Worm (Caenorhabditis elegans) whole organism, L4 larva: ENCODE data around the gene F58G6.7.

ENCODE experiments used
- F10B5.3 ChIP-seq: sonication (generic microtip); optimal IDR thresholded peaks from 2 replicates; lab custom pipeline; 2016; ENCODE audit warnings: mild to moderate bottlenecking, missing genetic modification characterization, missing compliant biosample characterization
- F26F4.8 ChIP-seq: fragments of 200-800 bp; sonication (Bioruptor generic); conservative IDR thresholded peaks from 2 replicates; pipeline ENCODE4 v1.3.6; 2022; ENCODE audit warnings: missing genetic modification characterization, missing compliant biosample characterization
- F49E8.2 ChIP-seq: sonication (generic microtip); optimal IDR thresholded peaks from 2 replicates; lab custom pipeline; 2016; ENCODE audit warnings: missing compliant biosample characterization, mild to moderate bottlenecking, missing genetic modification characterization, borderline replicate concordance
- T20F7.1 ChIP-seq: fragments of 200-800 bp; sonication (Bioruptor generic); optimal IDR thresholded peaks from 2 replicates; lab custom pipeline; 2018; ENCODE audit warnings: mild to moderate bottlenecking, missing genetic modification characterization, missing compliant biosample characterization
- aha-1 ChIP-seq: fragments of 150-350 bp; peaks from one replicate; lab custom pipeline; 2014; ENCODE audit warnings: missing biosample characterization, missing genetic modification characterization
- attf-4 ChIP-seq: sonication (generic microtip); optimal IDR thresholded peaks from 3 replicates; lab custom pipeline; 2017; ENCODE audit warnings: missing biosample characterization, missing genetic modification characterization
- ceh-82 ChIP-seq: sonication (generic microtip); optimal IDR thresholded peaks from 2 replicates; lab custom pipeline; 2017; ENCODE audit warnings: missing biosample characterization, missing genetic modification characterization
- ces-1 ChIP-seq: fragments of 150-350 bp; sonication (generic microtip); optimal IDR thresholded peaks from 4 replicates; lab custom pipeline; 2014; ENCODE audit warnings: missing biosample characterization, missing genetic modification reagents, missing genetic modification characterization
- cey-2 ChIP-seq: sonication (generic microtip); optimal IDR thresholded peaks from 3 replicates; lab custom pipeline; 2017; ENCODE audit warnings: missing genetic modification characterization, mild to moderate bottlenecking, missing compliant biosample characterization, antibody characterized with exemption, borderline replicate concordance; ENCODE audit not compliant: insufficient read depth
- dmd-6 ChIP-seq: fragments of 200-800 bp; sonication (Bioruptor generic); IDR thresholded peaks from 2 replicates; pipeline ENCODE4 v1.3.6; 2022; ENCODE audit warnings: missing genetic modification reagents, missing genetic modification characterization, missing compliant biosample characterization
- dmd-9 ChIP-seq: fragments of 200-800 bp; sonication (Bioruptor generic); IDR thresholded peaks from 2 replicates; pipeline ENCODE4 v1.3.6; 2022; ENCODE audit warnings: missing genetic modification reagents, missing genetic modification characterization, missing compliant biosample characterization
- duxl-1 ChIP-seq: sonication (generic microtip); optimal IDR thresholded peaks from 2 replicates; lab custom pipeline; 2016; ENCODE audit warnings: mild to moderate bottlenecking, missing genetic modification characterization, moderate library complexity, missing compliant biosample characterization; ENCODE audit not compliant: poor library complexity
- dve-1 ChIP-seq: sonication (generic microtip); optimal IDR thresholded peaks from 2 replicates; lab custom pipeline; 2017; ENCODE audit warnings: antibody characterized with exemption, mild to moderate bottlenecking, missing genetic modification characterization, missing compliant biosample characterization; ENCODE audit not compliant: insufficient read depth
- fkh-10 ChIP-seq: fragments of 150-350 bp; optimal IDR thresholded peaks from 2 replicates; lab custom pipeline; 2014; ENCODE audit warnings: missing biosample characterization, missing genetic modification reagents, missing genetic modification characterization
- hif-1 ChIP-seq, 2 experiments: sonication (generic microtip); optimal IDR thresholded peaks; 2 replicates each; lab custom pipeline; 2016 to 2017; ENCODE audit warnings: missing compliant biosample characterization in 2 of 2, missing genetic modification characterization in 2 of 2, missing genetic modification reagents in 2 of 2, missing genotype in 2 of 2, mild to moderate bottlenecking in 1 of 2
- hlh-11 ChIP-seq: fragments of 200-800 bp; sonication (Bioruptor generic); optimal IDR thresholded peaks from 2 replicates; lab custom pipeline; 2018; ENCODE audit warnings: mild to moderate bottlenecking, missing genetic modification characterization, missing compliant biosample characterization
- hlh-30 ChIP-seq: sonication (generic microtip); optimal IDR thresholded peaks from 2 replicates; lab custom pipeline; 2017; ENCODE audit warnings: antibody characterized with exemption, mild to moderate bottlenecking, missing genetic modification characterization, missing compliant biosample characterization; ENCODE audit not compliant: insufficient read depth
- hmg-1.1 ChIP-seq: fragments of 200-800 bp; sonication (Bioruptor generic); IDR thresholded peaks from 2 replicates; pipeline ENCODE4 v1.3.6; 2022; ENCODE audit warnings: missing genetic modification reagents, missing genetic modification characterization, missing compliant biosample characterization
- lim-7 ChIP-seq: fragments of 200-800 bp; sonication (Bioruptor generic); IDR thresholded peaks from 2 replicates; pipeline ENCODE4 v1.3.6; 2022; ENCODE audit warnings: missing genetic modification characterization, missing compliant biosample characterization
- lin-1 ChIP-seq: fragments of 200-800 bp; sonication (Bioruptor generic); IDR thresholded peaks from 2 replicates; pipeline ENCODE4 v1.3.6; 2022; ENCODE audit warnings: missing genetic modification reagents, missing genetic modification characterization, missing compliant biosample characterization
- lin-13 ChIP-seq: fragments of 150-350 bp; optimal IDR thresholded peaks from 2 replicates; lab custom pipeline; 2014; ENCODE audit warnings: missing biosample characterization, missing genetic modification reagents, missing genetic modification characterization
- lir-3 ChIP-seq: sonication (generic microtip); optimal IDR thresholded peaks from 2 replicates; lab custom pipeline; 2016; ENCODE audit warnings: mild to moderate bottlenecking, missing genetic modification characterization, missing compliant biosample characterization
- lsy-2 ChIP-seq, 2 experiments: fragments of 150-350 bp in 1 of 2; sonication (generic microtip) in 1 of 2; optimal IDR thresholded peaks; 2 replicates each; lab custom pipeline; 2014 to 2017; ENCODE audit warnings: missing biosample characterization in 2 of 2, missing genetic modification characterization in 2 of 2
- madf-9 ChIP-seq: fragments of 200-800 bp; sonication (Bioruptor generic); conservative IDR thresholded peaks from 2 replicates; pipeline ENCODE4 v1.3.6; 2022; ENCODE audit warnings: missing genetic modification reagents, missing genetic modification characterization, missing compliant biosample characterization
- mdl-1 ChIP-seq, 2 experiments: fragments of 150-350 bp in 1 of 2; sonication (generic microtip) in 1 of 2; optimal IDR thresholded peaks; 2 replicates each; lab custom pipeline; 2014 to 2017; ENCODE audit warnings: missing biosample characterization in 2 of 2, missing genetic modification characterization in 2 of 2
- mep-1 ChIP-seq: fragments of 150-350 bp; sonication (generic microtip); optimal IDR thresholded peaks from 3 replicates; lab custom pipeline; 2014; ENCODE audit warnings: missing biosample characterization, missing genetic modification characterization
- mxl-3 ChIP-seq: fragments of 200-800 bp; sonication (Bioruptor generic); optimal IDR thresholded peaks from 2 replicates; lab custom pipeline; 2018; ENCODE audit warnings: mild to moderate bottlenecking, missing genetic modification characterization, missing compliant biosample characterization
- nhr-102 ChIP-seq: sonication (generic microtip); optimal IDR thresholded peaks from 2 replicates; lab custom pipeline; 2016; ENCODE audit warnings: mild to moderate bottlenecking, missing genetic modification characterization, moderate library complexity, missing compliant biosample characterization
- nhr-111 ChIP-seq: fragments of 200-800 bp; sonication (Bioruptor generic); optimal IDR thresholded peaks from 2 replicates; lab custom pipeline; 2018; ENCODE audit warnings: mild to moderate bottlenecking, missing genetic modification characterization, missing compliant biosample characterization
- nhr-237 ChIP-seq: sonication (generic microtip); optimal IDR thresholded peaks from 2 replicates; lab custom pipeline; 2017; ENCODE audit warnings: missing biosample characterization, missing genetic modification characterization
- nhr-48 ChIP-seq: sonication (generic microtip); optimal IDR thresholded peaks from 2 replicates; lab custom pipeline; 2016; ENCODE audit warnings: mild to moderate bottlenecking, missing genetic modification characterization, missing compliant biosample characterization
- nhr-77 ChIP-seq: fragments of 150-350 bp; optimal IDR thresholded peaks from 2 replicates; lab custom pipeline; 2014; ENCODE audit warnings: missing biosample characterization, missing genetic modification characterization
- php-3 ChIP-seq: fragments of 200-800 bp; sonication (Bioruptor generic); IDR thresholded peaks from 2 replicates; pipeline ENCODE4 v1.3.6; 2022; ENCODE audit warnings: missing genetic modification reagents, missing genetic modification characterization, missing compliant biosample characterization
- pqm-1 ChIP-seq: sonication (generic microtip); optimal IDR thresholded peaks from 2 replicates; lab custom pipeline; 2017; ENCODE audit warnings: missing biosample characterization, missing genetic modification characterization
- snpc-4 ChIP-seq: fragments of 150-350 bp; optimal IDR thresholded peaks from 2 replicates; lab custom pipeline; 2014; ENCODE audit warnings: missing biosample characterization, missing genetic modification characterization
- unc-62 ChIP-seq, 3 experiments: fragments of 150-350 bp in 1 of 3; sonication (generic microtip); optimal IDR thresholded peaks in 2 of 3; peaks in 1 of 3; 1 replicate in 1 of 3; 2 replicates in 2 of 3; lab custom pipeline; 2014 to 2017; ENCODE audit warnings: missing biosample characterization in 3 of 3, missing genetic modification characterization in 3 of 3, missing genetic modification reagents in 3 of 3, missing genotype in 1 of 3
- zag-1 ChIP-seq: fragments of 150-350 bp; optimal IDR thresholded peaks from 2 replicates; lab custom pipeline; 2014; ENCODE audit warnings: missing biosample characterization, missing genetic modification characterization
- zfp-2 ChIP-seq: sonication (generic microtip); optimal IDR thresholded peaks from 2 replicates; lab custom pipeline; 2016; ENCODE audit warnings: mild to moderate bottlenecking, missing genetic modification characterization, missing compliant biosample characterization
- zip-11 ChIP-seq: fragments of 200-800 bp; sonication (Bioruptor generic); IDR thresholded peaks from 2 replicates; pipeline ENCODE4 v1.3.6; 2022; ENCODE audit warnings: missing genetic modification characterization, missing compliant biosample characterization
- zip-2 ChIP-seq: fragments of 150-350 bp; optimal IDR thresholded peaks from 2 replicates; lab custom pipeline; 2014; ENCODE audit warnings: missing biosample characterization, missing genetic modification characterization
- ztf-7 ChIP-seq: fragments of 150-350 bp; optimal IDR thresholded peaks from 2 replicates; lab custom pipeline; 2014; ENCODE audit warnings: missing biosample characterization, missing genetic modification characterization

The F58G6.7 gene

ce11 chrIV:9627033-9627432 lies 27.1 kb upstream of the F58G6.7 start:
- TF ChIP-seq nhr-77, result no peak
- peak; percentile 60 for TF ChIP-seq aha-1 (tag; lab: Kevin White, UChicago)

- TF ChIP-seq lim-7 (GFP tag; lab: Robert Waterston, UW) (no peak), hlh-30 (peak; percentile 55), nhr-102 (tag; lab: Kevin White, UChicago) (no peak), nhr-48 (tag; lab: Kevin White, UChicago) (no peak), hlh-11 (no peak), unc-62 (GFP tag; optimal IDR thresholded peaks at IDR 0.05 in 1 of 2; lab: Kevin White, UChicago) (peak in 1 of 2 experiments; percentile 33), unc-62 (tag; optimal IDR thresholded peaks at IDR 0.05; lab: Kevin White, UChicago) (no peak), lsy-2 (tag; optimal IDR thresholded peaks at IDR 0.05; lab: Kevin White, UChicago) (no peak), lin-1 (GFP tag; lab: Robert Waterston, UW) (no peak), snpc-4 (tag; lab: Kevin White, UChicago) (no peak)
- TF ChIP-seq, all 104 proteins: peak for 2
Observed at ce11 chrIV:9631579-9631978, 22.5 kb upstream of the F58G6.7 start.

- no peak for TF ChIP-seq F26F4.8 (GFP tag; lab: Robert Waterston, UW)
- TF ChIP-seq dmd-6 (GFP tag; lab: Robert Waterston, UW), result peak; percentile 8; the same call in 1 of the 2 replicates
- TF ChIP-seq, all 104 proteins: peak for 1
Observed at ce11 chrIV:9632094-9632493, 22.0 kb upstream of the F58G6.7 start.

- TF ChIP-seq nhr-48 (tag; lab: Kevin White, UChicago), result peak; percentile 10
- TF ChIP-seq nhr-111, result no peak
- TF ChIP-seq T20F7.1, result no peak
- TF ChIP-seq hlh-30, result peak; percentile 41
- TF ChIP-seq zag-1, result no peak
- no peak for TF ChIP-seq php-3 (GFP tag; lab: Robert Waterston, UW)
- no peak for TF ChIP-seq dmd-9 (GFP tag; lab: Robert Waterston, UW)
- peak in 1 of 2 experiments; percentile 9 for TF ChIP-seq unc-62 (GFP tag; optimal IDR thresholded peaks at IDR 0.05 in 1 of 2; lab: Kevin White, UChicago)
- no peak for TF ChIP-seq unc-62 (tag; optimal IDR thresholded peaks at IDR 0.05; lab: Kevin White, UChicago)
- no peak for TF ChIP-seq hif-1 (tag; optimal IDR thresholded peaks at IDR 0.05; lab: Kevin White, UChicago)
- TF ChIP-seq fkh-10 (GFP tag; lab: Kevin White, UChicago), result no peak
- peak; percentile 32 for TF ChIP-seq hlh-11
- peak; percentile 44 for TF ChIP-seq aha-1 (tag; lab: Kevin White, UChicago)
- no peak for TF ChIP-seq lir-3 (tag; lab: Kevin White, UChicago)
- no peak for TF ChIP-seq duxl-1 (tag; lab: Kevin White, UChicago)
- no peak for TF ChIP-seq attf-4 (tag; lab: Kevin White, UChicago)
- no peak for TF ChIP-seq pqm-1 (tag; lab: Kevin White, UChicago)
- TF ChIP-seq mxl-3 (GFP tag; lab: Kevin White, UChicago), result no peak
- no peak for TF ChIP-seq lin-13 (GFP tag; lab: Kevin White, UChicago)
- no peak for TF ChIP-seq F49E8.2 (tag; lab: Kevin White, UChicago)
- TF ChIP-seq zip-2 (tag; lab: Kevin White, UChicago), result no peak
- no peak for TF ChIP-seq nhr-102 (tag; lab: Kevin White, UChicago)
- TF ChIP-seq mdl-1 (tag; optimal IDR thresholded peaks at IDR 0.05; lab: Kevin White, UChicago), result peak in 1 of 2 experiments; percentile 26
Observed at ce11 chrIV:9632966-9633494, 21.1 kb upstream of the F58G6.7 start.

ce11 chrIV:9633889-9634288 lies 20.2 kb upstream of the F58G6.7 start:
- no peak for TF ChIP-seq zip-11 (GFP tag; lab: Robert Waterston, UW)
- TF ChIP-seq madf-9 (GFP tag; lab: Robert Waterston, UW), result no peak
- TF ChIP-seq dmd-6 (GFP tag; lab: Robert Waterston, UW), result peak; percentile 38
- peak; percentile 39 for TF ChIP-seq hlh-11
- TF ChIP-seq attf-4 (tag; lab: Kevin White, UChicago), result no peak
- no peak for TF ChIP-seq ztf-7 (tag; lab: Kevin White, UChicago)
- no peak for TF ChIP-seq ceh-82 (tag; lab: Kevin White, UChicago)
- TF ChIP-seq mep-1 (tag; lab: Kevin White, UChicago), result no peak
- TF ChIP-seq cey-2 (tag; lab: Kevin White, UChicago), result peak; percentile 37
- TF ChIP-seq zfp-2, result no peak
- no peak for TF ChIP-seq nhr-237
- no peak for TF ChIP-seq hmg-1.1 (GFP tag; lab: Robert Waterston, UW)
- no peak for TF ChIP-seq snpc-4 (tag; lab: Kevin White, UChicago)
- no peak for TF ChIP-seq ces-1 (GFP tag; lab: Kevin White, UChicago)
- no peak for TF ChIP-seq dve-1 (tag; lab: Kevin White, UChicago)
- TF ChIP-seq fkh-10 (GFP tag; lab: Kevin White, UChicago), result no peak
- TF ChIP-seq hlh-30, result peak; percentile 13
- TF ChIP-seq nhr-48 (tag; lab: Kevin White, UChicago), result peak; percentile 64
- TF ChIP-seq F10B5.3 (tag; lab: Kevin White, UChicago), result no peak
